Fruit fly (Drosophila melanogaster) S2 (cell line): ENCODE results near the gene Aptx.

ENCODE experiments used
- CG8478 ChIP-seq: fragments of >200 bp; optimal IDR thresholded peaks from 2 replicates; lab custom pipeline; 2018
- CTCF ChIP-seq, 2 experiments: fragments of >200 bp; optimal IDR thresholded peaks; 2 replicates each; lab custom pipeline; 2018

dm6 chr3R:19403096-19403515, at the start of gene Aptx, which contains the start of gene Ino80:
- no peak for TF ChIP-seq CG8478
- no peak for TF ChIP-seq CTCF (optimal IDR thresholded peaks at IDR 0.05; lab: Kevin White, UChicago)
